Worm (Caenorhabditis elegans) whole organism, young adult: Measurements from ENCODE around the gene F36D3.1.

Experiments
- B0336.3 ChIP-seq: fragments of 200-800 bp; sonication (Bioruptor generic); IDR thresholded peaks from 2 replicates; pipeline ENCODE4 v1.3.6; 2022; ENCODE audit warnings: missing genetic modification characterization, missing compliant biosample characterization
- F22D6.2 ChIP-seq: sonication (generic microtip); optimal IDR thresholded peaks from 2 replicates; lab custom pipeline; 2016; ENCODE audit warnings: mild to moderate bottlenecking, missing genetic modification characterization, missing compliant biosample characterization
- F33H1.4 ChIP-seq: fragments of 200-800 bp; sonication (Bioruptor generic); IDR thresholded peaks from 2 replicates; pipeline ENCODE4 v1.3.6; 2022; ENCODE audit warnings: missing genetic modification reagents, missing genetic modification characterization, missing compliant biosample characterization
- F39B2.1 ChIP-seq: fragments of 200-800 bp; sonication (Bioruptor generic); IDR thresholded peaks from 2 replicates; pipeline ENCODE4 v1.3.6; 2022; ENCODE audit warnings: missing genetic modification reagents, missing genetic modification characterization, missing compliant biosample characterization
- F49E8.2 ChIP-seq: sonication (generic microtip); optimal IDR thresholded peaks from 3 replicates; lab custom pipeline; 2017; ENCODE audit warnings: missing genetic modification characterization, mild to moderate bottlenecking, missing compliant biosample characterization, antibody characterized with exemption, moderate library complexity; ENCODE audit not compliant: insufficient read depth
- F55B11.4 ChIP-seq: sonication (generic microtip); optimal IDR thresholded peaks from 2 replicates; lab custom pipeline; 2016; ENCODE audit warnings: missing compliant biosample characterization, missing genetic modification characterization, borderline replicate concordance; ENCODE audit not compliant: insufficient read depth
- Y56A3A.18 ChIP-seq: fragments of 200-800 bp; sonication (Bioruptor generic); IDR thresholded peaks from 2 replicates; pipeline ENCODE4 v1.3.6; 2022; ENCODE audit warnings: missing genetic modification reagents, missing genetic modification characterization, missing compliant biosample characterization
- Y79H2A.3 ChIP-seq: fragments of 200-800 bp; sonication (Bioruptor generic); conservative IDR thresholded peaks from 2 replicates; pipeline ENCODE4 v1.3.6; 2022; ENCODE audit warnings: missing genetic modification reagents, missing genetic modification characterization, missing compliant biosample characterization
- ZK185.1 ChIP-seq: sonication (generic microtip); optimal IDR thresholded peaks from 2 replicates; lab custom pipeline; 2016; ENCODE audit warnings: mild to moderate bottlenecking, missing genetic modification characterization, missing compliant biosample characterization; ENCODE audit not compliant: poor library complexity, severe bottlenecking
- ama-1 ChIP-seq, 3 experiments: fragments of 150-350 bp in 1 of 3; sonication (generic microtip) in 2 of 3; optimal IDR thresholded peaks; 2 replicates each; lab custom pipeline; 2014 to 2018; ENCODE audit warnings: missing biosample characterization in 2 of 3, missing genetic modification characterization in 2 of 3, missing genetic modification reagents in 2 of 3
- aptf-3 ChIP-seq: fragments of 200-800 bp; sonication (Bioruptor generic); IDR thresholded peaks from 2 replicates; pipeline ENCODE4 v1.3.6; 2022; ENCODE audit warnings: missing genetic modification characterization, missing compliant biosample characterization
- attf-6 ChIP-seq: fragments of 200-800 bp; sonication (Bioruptor generic); IDR thresholded peaks from 2 replicates; pipeline ENCODE4 v1.3.6; 2022; ENCODE audit warnings: missing genetic modification reagents, missing genetic modification characterization, missing compliant biosample characterization
- bed-2 ChIP-seq: fragments of 200-800 bp; sonication (Bioruptor generic); IDR thresholded peaks from 2 replicates; pipeline ENCODE4 v1.3.6; 2022; ENCODE audit warnings: missing genetic modification reagents, missing genetic modification characterization, missing compliant biosample characterization
- cebp-2 ChIP-seq: fragments of 200-800 bp; sonication (Bioruptor generic); IDR thresholded peaks from 2 replicates; pipeline ENCODE4 v1.3.6; 2022; ENCODE audit warnings: missing genetic modification characterization, missing compliant biosample characterization
- ceh-91 ChIP-seq: fragments of 200-800 bp; sonication (Bioruptor generic); IDR thresholded peaks from 2 replicates; pipeline ENCODE4 v1.3.6; 2022; ENCODE audit warnings: missing genetic modification reagents, missing genetic modification characterization, missing compliant biosample characterization
- die-1 ChIP-seq: sonication (generic microtip); optimal IDR thresholded peaks from 2 replicates; lab custom pipeline; 2016; ENCODE audit warnings: missing genotype, mild to moderate bottlenecking, missing genetic modification characterization, missing compliant biosample characterization
- dpff-1 ChIP-seq: sonication (generic microtip); optimal IDR thresholded peaks from 2 replicates; lab custom pipeline; 2017; ENCODE audit warnings: mild to moderate bottlenecking, missing genetic modification characterization, missing compliant biosample characterization
- egrh-3 ChIP-seq: fragments of 200-800 bp; sonication (Bioruptor generic); IDR thresholded peaks from 2 replicates; pipeline ENCODE4 v1.3.6; 2022; ENCODE audit warnings: missing genetic modification reagents, missing genetic modification characterization, missing compliant biosample characterization
- hlh-12 ChIP-seq: sonication (generic microtip); optimal IDR thresholded peaks from 2 replicates; lab custom pipeline; 2016; ENCODE audit warnings: missing genetic modification characterization, missing compliant biosample characterization
- hmg-20 ChIP-seq: fragments of 200-800 bp; sonication (Bioruptor generic); IDR thresholded peaks from 2 replicates; pipeline ENCODE4 v1.3.6; 2022; ENCODE audit warnings: missing genetic modification reagents, missing genetic modification characterization, missing compliant biosample characterization
- lin-26 ChIP-seq: fragments of 200-800 bp; sonication (Bioruptor generic); IDR thresholded peaks from 2 replicates; pipeline ENCODE4 v1.3.6; 2022; ENCODE audit warnings: missing genetic modification reagents, missing genetic modification characterization, missing compliant biosample characterization
- lsy-27 ChIP-seq: sonication (generic microtip); optimal IDR thresholded peaks from 2 replicates; lab custom pipeline; 2017; ENCODE audit warnings: missing genetic modification characterization, mild to moderate bottlenecking, missing compliant biosample characterization, antibody characterized with exemption, missing genotype, borderline replicate concordance; ENCODE audit not compliant: insufficient read depth
- madf-3 ChIP-seq: fragments of 200-800 bp; sonication (Bioruptor generic); IDR thresholded peaks from 2 replicates; pipeline ENCODE4 v1.3.6; 2022; ENCODE audit warnings: missing genetic modification reagents, missing genetic modification characterization, missing compliant biosample characterization
- mcd-1 ChIP-seq: fragments of 200-800 bp; sonication (Bioruptor generic); IDR thresholded peaks from 2 replicates; pipeline ENCODE4 v1.3.6; 2022; ENCODE audit warnings: missing genetic modification reagents, missing genetic modification characterization, missing compliant biosample characterization
- nfya-2 ChIP-seq: fragments of 200-800 bp; sonication (Bioruptor generic); IDR thresholded peaks from 2 replicates; pipeline ENCODE4 v1.3.6; 2022; ENCODE audit warnings: missing genetic modification reagents, missing genetic modification characterization, missing compliant biosample characterization
- nhr-80 ChIP-seq: sonication (generic microtip); optimal IDR thresholded peaks from 2 replicates; lab custom pipeline; 2016; ENCODE audit warnings: missing genetic modification characterization, missing compliant biosample characterization
- rcor-1 ChIP-seq: fragments of 200-800 bp; sonication (Bioruptor generic); IDR thresholded peaks from 2 replicates; pipeline ENCODE4 v1.3.6; 2022; ENCODE audit warnings: missing genetic modification reagents, missing genetic modification characterization, missing compliant biosample characterization
- rec-8 ChIP-seq, 2 experiments: sonication (generic microtip); optimal IDR thresholded peaks; 2 replicates each; lab custom pipeline; 2016; ENCODE audit warnings: mild to moderate bottlenecking in 2 of 2, missing genetic modification characterization in 2 of 2, missing genetic modification reagents in 2 of 2, missing genotype in 2 of 2, missing biosample characterization in 1 of 2, missing compliant biosample characterization in 1 of 2, moderate library complexity in 1 of 2
- rpc-1 ChIP-seq, 2 experiments: fragments of 150-350 bp in 1 of 2; sonication (generic microtip) in 1 of 2; optimal IDR thresholded peaks; 2 replicates each; lab custom pipeline; 2014 to 2018; ENCODE audit warnings: missing biosample characterization in 1 of 2, missing genetic modification characterization in 1 of 2, missing genetic modification reagents in 1 of 2, missing genotype in 1 of 2
- sdz-38 ChIP-seq: sonication (generic microtip); optimal IDR thresholded peaks from 2 replicates; lab custom pipeline; 2016; ENCODE audit warnings: missing genotype, missing genetic modification characterization, missing compliant biosample characterization
- snpc-1.1 ChIP-seq: sonication (generic microtip); optimal IDR thresholded peaks from 2 replicates; lab custom pipeline; 2017; ENCODE audit warnings: missing genetic modification characterization, mild to moderate bottlenecking, missing compliant biosample characterization, antibody characterized with exemption, moderate library complexity, missing genotype, missing genetic modification reagents; ENCODE audit not compliant: insufficient read depth
- sptf-2 ChIP-seq: fragments of 200-800 bp; sonication (Bioruptor generic); optimal IDR thresholded peaks from 2 replicates; lab custom pipeline; 2018; ENCODE audit warnings: mild to moderate bottlenecking, missing genetic modification characterization, missing compliant biosample characterization
- tbp1 ChIP-seq: fragments of 200-800 bp; sonication (Bioruptor generic); optimal IDR thresholded peaks from 2 replicates; lab custom pipeline; 2018; ENCODE audit warnings: mild to moderate bottlenecking, missing genetic modification characterization, missing compliant biosample characterization
- tlf-1 ChIP-seq: fragments of 200-800 bp; sonication (Bioruptor generic); optimal IDR thresholded peaks from 2 replicates; lab custom pipeline; 2018; ENCODE audit warnings: mild to moderate bottlenecking, missing genetic modification characterization, missing compliant biosample characterization
- xnd-1 ChIP-seq: sonication (generic microtip); optimal IDR thresholded peaks from 2 replicates; lab custom pipeline; 2016; ENCODE audit warnings: missing genotype, missing genetic modification reagents, missing genetic modification characterization, missing compliant biosample characterization
- zim-3 ChIP-seq: sonication (generic microtip); optimal IDR thresholded peaks from 2 replicates; lab custom pipeline; 2017; ENCODE audit warnings: mild to moderate bottlenecking, missing genetic modification characterization, moderate library complexity, missing compliant biosample characterization
- ztf-22 ChIP-seq: fragments of 200-800 bp; sonication (Bioruptor generic); optimal IDR thresholded peaks from 2 replicates; lab custom pipeline; 2018; ENCODE audit warnings: mild to moderate bottlenecking, missing genetic modification characterization, moderate library complexity, missing compliant biosample characterization
- ztf-25 ChIP-seq: fragments of 200-800 bp; sonication (Bioruptor generic); IDR thresholded peaks from 2 replicates; pipeline ENCODE4 v1.3.6; 2022; ENCODE audit warnings: missing genetic modification reagents, missing genetic modification characterization, missing compliant biosample characterization
- ztf-26 ChIP-seq: sonication (generic microtip); optimal IDR thresholded peaks from 2 replicates; lab custom pipeline; 2017; ENCODE audit warnings: missing genetic modification characterization, missing compliant biosample characterization
- ztf-3 ChIP-seq: fragments of 200-800 bp; sonication (Bioruptor generic); optimal IDR thresholded peaks from 2 replicates; lab custom pipeline; 2018; ENCODE audit warnings: mild to moderate bottlenecking, missing genetic modification characterization, missing compliant biosample characterization

F36D3.1 gene

DNA sequence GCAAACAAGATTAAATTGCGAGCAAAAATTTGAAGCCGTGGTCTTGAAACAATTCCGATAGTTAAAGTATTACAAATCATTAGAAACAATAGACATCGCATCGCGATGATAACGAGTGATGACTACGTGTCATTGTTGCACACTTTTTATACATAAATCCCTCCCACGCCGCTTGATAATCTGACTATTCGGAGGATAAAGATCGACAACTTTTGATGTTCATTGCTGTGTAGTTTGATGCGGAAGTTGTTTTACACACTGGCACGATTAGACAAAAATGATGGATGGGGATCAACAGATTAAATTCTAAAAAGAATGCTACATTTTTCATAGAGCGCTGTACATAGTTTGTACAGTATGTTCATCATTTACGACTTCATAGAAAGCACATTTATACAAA, 19.9 kb upstream of the F36D3.1 start, which contains the start of gene T08G3.11:
Gene T08G3.11, minus strand, starts transcription at position 101 of the 400 bp plus-strand sequence.
- TF ChIP-seq ztf-25 (GFP tag; lab: Robert Waterston, UW), result no peak
- TF ChIP-seq cebp-2 (GFP tag; lab: Robert Waterston, UW), result no peak
- no peak for TF ChIP-seq F22D6.2
- TF ChIP-seq bed-2 (GFP tag; lab: Robert Waterston, UW), result no peak
- no peak for TF ChIP-seq Y56A3A.18
- TF ChIP-seq nhr-80 (tag; lab: Kevin White, UChicago), result no peak
- TF ChIP-seq snpc-1.1 (tag; lab: Kevin White, UChicago), result no peak
- TF ChIP-seq ceh-91, result no peak
- no peak for TF ChIP-seq die-1 (tag; lab: Kevin White, UChicago)
- no peak for TF ChIP-seq rpc-1 (optimal IDR thresholded peaks at IDR 0.05; lab: Kevin White, UChicago)
- no peak for TF ChIP-seq rpc-1 (tag; optimal IDR thresholded peaks at IDR 0.05; lab: Kevin White, UChicago)
- no peak for TF ChIP-seq sptf-2
- TF ChIP-seq hlh-12 (tag; lab: Kevin White, UChicago), result no peak
- TF ChIP-seq aptf-3 (GFP tag; lab: Robert Waterston, UW), result no peak
- TF ChIP-seq nfya-2 (GFP tag; lab: Robert Waterston, UW), result no peak
- TF ChIP-seq rec-8 (tag; optimal IDR thresholded peaks at IDR 0.05; lab: Kevin White, UChicago), result no peak
- no peak for TF ChIP-seq ztf-26
- no peak for TF ChIP-seq attf-6 (GFP tag; lab: Robert Waterston, UW)
- TF ChIP-seq mcd-1 (GFP tag; lab: Robert Waterston, UW), result no peak
- TF ChIP-seq, all 124 proteins: peak for 0

DNA sequence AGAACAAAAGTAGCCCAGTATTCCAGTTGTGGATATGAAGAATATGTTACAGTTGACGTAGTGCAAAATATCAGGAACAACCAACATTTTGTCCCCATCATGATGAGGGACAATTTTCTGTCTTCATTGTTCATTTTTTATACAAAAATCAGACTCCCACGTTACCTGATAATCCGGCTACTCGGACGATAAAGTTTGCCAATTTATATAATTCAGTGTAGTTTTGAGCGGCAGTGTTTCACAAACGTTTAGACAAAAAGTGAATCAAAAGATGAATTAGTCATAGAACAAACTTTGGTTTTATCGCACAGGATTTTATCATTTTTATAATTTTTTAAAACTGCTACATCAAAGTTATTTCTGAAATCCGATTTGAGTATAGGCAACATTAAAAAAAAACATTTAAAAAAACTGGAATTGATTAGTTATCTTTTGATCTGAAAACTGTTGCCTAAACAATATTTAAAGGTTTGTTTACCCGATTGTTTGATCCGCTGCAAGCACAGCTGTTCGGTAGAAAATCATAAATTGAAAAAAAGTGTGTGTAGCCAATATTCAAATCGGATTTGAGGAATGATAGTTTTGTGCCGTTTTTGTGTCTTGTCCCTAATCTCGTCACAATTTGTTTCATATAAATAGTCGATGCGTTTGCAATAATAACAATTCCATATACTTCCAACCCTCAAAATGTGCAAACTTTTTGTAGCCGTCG, 18.1 kb upstream of the F36D3.1 start, which contains the start of the genes F57E7.4 and spig-6:
Gene F57E7.4, minus strand, starts transcription at position 101 of the 712 bp plus-strand sequence.
Gene spig-6, plus strand, starts transcription at position 662 of the 712 bp plus-strand sequence.
- no peak for TF ChIP-seq ztf-3 (GFP tag; lab: Kevin White, UChicago)
- no peak for TF ChIP-seq sdz-38 (tag; lab: Kevin White, UChicago)
- TF ChIP-seq lin-26 (GFP tag; lab: Robert Waterston, UW), result no peak
- TF ChIP-seq aptf-3 (GFP tag; lab: Robert Waterston, UW), result no peak
- no peak for TF ChIP-seq B0336.3
- TF ChIP-seq madf-3 (GFP tag; lab: Robert Waterston, UW), result no peak
- no peak for TF ChIP-seq lsy-27
- TF ChIP-seq ZK185.1 (tag; lab: Kevin White, UChicago), result no peak
- TF ChIP-seq dpff-1 (tag; lab: Kevin White, UChicago), result no peak
- no peak for TF ChIP-seq tbp1
- TF ChIP-seq tlf-1 (GFP tag; lab: Kevin White, UChicago), result no peak
- no peak for TF ChIP-seq xnd-1 (tag; lab: Kevin White, UChicago)
- no peak for TF ChIP-seq nfya-2 (GFP tag; lab: Robert Waterston, UW)
- TF ChIP-seq cebp-2 (GFP tag; lab: Robert Waterston, UW), result no peak
- no peak for TF ChIP-seq Y79H2A.3 (GFP tag; lab: Robert Waterston, UW)
- TF ChIP-seq rcor-1 (GFP tag; lab: Robert Waterston, UW), result no peak
- no peak for TF ChIP-seq F49E8.2 (tag; lab: Kevin White, UChicago)
- no peak for TF ChIP-seq attf-6 (GFP tag; lab: Robert Waterston, UW)
- TF ChIP-seq, all 124 proteins: peak for 0

DNA sequence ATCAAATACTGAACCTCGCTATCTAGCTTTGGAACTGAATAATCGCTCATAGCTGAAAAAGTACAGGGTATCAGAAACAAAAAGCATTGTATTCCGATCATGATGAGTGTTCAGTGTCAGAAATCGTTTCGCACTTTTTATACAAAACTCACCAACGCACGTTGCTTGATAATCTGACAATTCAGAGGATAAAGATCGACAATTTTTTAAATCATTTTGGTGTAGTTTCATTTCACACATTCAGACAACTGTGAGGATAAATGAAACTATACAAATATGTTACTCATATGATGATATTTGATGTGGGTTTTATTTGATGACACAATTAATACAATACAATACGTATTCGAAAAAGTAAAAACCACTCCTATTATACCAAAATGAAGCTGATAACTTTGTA, 16.1 kb upstream of the F36D3.1 start, which contains the start of gene F57E7.2:
Gene F57E7.2, minus strand, starts transcription at position 101 of the 400 bp plus-strand sequence.
- TF ChIP-seq zim-3 (tag; lab: Kevin White, UChicago), result no peak
- TF ChIP-seq F55B11.4 (tag; lab: Kevin White, UChicago), result no peak
- no peak for TF ChIP-seq F33H1.4 (GFP tag; lab: Robert Waterston, UW)
- no peak for TF ChIP-seq F39B2.1
- TF ChIP-seq F22D6.2, result no peak
- TF ChIP-seq ztf-26, result no peak
- no peak for TF ChIP-seq hmg-20 (GFP tag; lab: Robert Waterston, UW)
- no peak for TF ChIP-seq ztf-25 (GFP tag; lab: Robert Waterston, UW)
- no peak for TF ChIP-seq ama-1 (optimal IDR thresholded peaks at IDR 0.05; lab: Kevin White, UChicago)
- TF ChIP-seq ama-1 (GFP tag; optimal IDR thresholded peaks at IDR 0.05; lab: Kevin White, UChicago), result no peak
- no peak for TF ChIP-seq egrh-3 (GFP tag; lab: Robert Waterston, UW)
- TF ChIP-seq ztf-22 (GFP tag; lab: Kevin White, UChicago), result no peak
